Fruit fly (Drosophila melanogaster): Measurements from ENCODE around the gene glec.
A peak's percentile ranks its signal among the peaks of the same experiment; 100 is the strongest.

Gene glec

DNA sequence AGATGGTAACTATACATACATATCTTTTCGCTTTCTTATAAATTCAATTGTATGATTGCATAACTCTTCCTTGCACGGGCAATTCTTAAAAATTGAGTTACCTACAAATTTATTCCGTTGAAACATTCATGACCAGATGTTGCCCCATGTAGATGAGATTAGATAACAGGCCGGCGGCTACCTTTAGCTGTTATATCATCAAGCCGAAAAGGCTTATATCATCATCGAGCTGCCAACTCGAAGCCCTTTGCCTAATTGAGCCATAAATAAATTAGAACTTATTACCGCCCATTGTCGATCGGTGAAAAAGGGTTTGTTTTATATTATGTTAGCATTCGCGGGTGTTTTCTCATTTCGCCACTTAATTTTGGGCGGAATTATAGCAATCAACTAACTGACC, 15.6 kb downstream of the glec start:
- TF ChIP-seq CG13123 (GFP tag; optimal IDR thresholded peaks at IDR 0.05) (no peak), Med (GFP tag) (peak; percentile 46), mirr (GFP tag; optimal IDR thresholded peaks at IDR 0.05) (peak; percentile 12), sug (tag; optimal IDR thresholded peaks at IDR 0.05) (peak; percentile 58), eve (GFP tag; optimal IDR thresholded peaks at IDR 0.05) (peak in 1 of 2 experiments; percentile 46), Pdp1 (GFP tag; optimal IDR thresholded peaks at IDR 0.05) (peak in 1 of 2 experiments; percentile 98), grn (GFP tag; optimal IDR thresholded peaks at IDR 0.05) (peak; percentile 83), exex (tag; optimal IDR thresholded peaks at IDR 0.05) (peak; percentile 56), twi (tag; optimal IDR thresholded peaks at IDR 0.05) (no peak)

DNA sequence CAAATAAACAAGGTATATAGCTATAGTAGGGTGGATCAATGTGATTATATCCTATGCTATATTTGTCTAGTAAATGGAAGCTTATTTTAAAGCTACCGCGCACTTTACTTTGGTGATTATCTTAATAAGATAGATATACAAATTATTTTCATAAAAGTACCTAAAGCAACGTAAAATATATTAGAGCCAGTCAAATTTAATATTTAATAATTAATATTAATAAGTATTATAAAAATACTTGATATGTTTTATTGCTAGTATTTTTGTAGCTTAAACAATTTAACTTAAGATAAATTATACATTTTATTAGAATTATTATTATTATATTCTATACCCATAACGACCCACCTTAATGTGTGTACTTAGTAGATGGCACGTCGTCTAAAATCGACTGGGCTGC, 16.4 kb downstream of the glec start:
- TF ChIP-seq caup (GFP tag; optimal IDR thresholded peaks at IDR 0.05; ENCODE audit: severe bottlenecking) (peak; percentile 7), HHEX (GFP tag; optimal IDR thresholded peaks at IDR 0.05) (peak; percentile 12), row (GFP tag; IDR thresholded peaks at IDR 0.05) (0 out of 3 replicates have a peak, but pooled peaks have one; percentile 15), phol (tag; optimal IDR thresholded peaks at IDR 0.05) (peak; percentile 34), B-H2 (GFP tag; optimal IDR thresholded peaks at IDR 0.05) (no peak), CG3163 (GFP tag; optimal IDR thresholded peaks at IDR 0.05) (no peak), CG6689 (GFP tag; IDR thresholded peaks at IDR 0.05) (peak; percentile 35; the same call in 1 of the 2 replicates), PHDP (tag; optimal IDR thresholded peaks at IDR 0.05) (peak; percentile 49), pan (optimal IDR thresholded peaks at IDR 0.05) (no peak), pan (GFP tag; optimal IDR thresholded peaks at IDR 0.05 in 1 of 2, IDR thresholded peaks at IDR 0.05 in 1 of 2) (no peak), CG12391 (tag; optimal IDR thresholded peaks at IDR 0.05) (peak; percentile 38), Ptx1 (GFP tag; IDR thresholded peaks at IDR 0.05) (no peak), fd96Cb (tag; optimal IDR thresholded peaks at IDR 0.05) (peak; percentile 19), gem (tag; optimal IDR thresholded peaks at IDR 0.05) (peak; percentile 64), CG10543 (GFP tag; optimal IDR thresholded peaks at IDR 0.05) (no peak), D (optimal IDR thresholded peaks at IDR 0.05) (no peak), D (GFP tag; optimal IDR thresholded peaks at IDR 0.05) (peak; percentile 31), CG10267 (tag; optimal IDR thresholded peaks at IDR 0.05) (peak; percentile 47), CG12104 (GFP tag; optimal IDR thresholded peaks at IDR 0.05) (no peak), sna (GFP tag; IDR thresholded peaks at IDR 0.05; ENCODE audit: partially characterized antibody) (no peak), CG7839 (tag; optimal IDR thresholded peaks at IDR 0.05) (peak; percentile 40), lola (GFP tag; optimal IDR thresholded peaks at IDR 0.05) (peak in 1 of 3 experiments; percentile 31), Xrp1 (GFP tag; IDR thresholded peaks at IDR 0.05) (peak; percentile 12; the same call in 1 of the 2 replicates), dmrt11E (tag; optimal IDR thresholded peaks at IDR 0.05) (peak; percentile 22), CG5953 (GFP tag; IDR thresholded peaks at IDR 0.05) (no peak), tap (tag; optimal IDR thresholded peaks at IDR 0.05) (peak; percentile 27), CG15514 (GFP tag; optimal IDR thresholded peaks at IDR 0.05) (peak; percentile 7), fd64A (GFP tag; optimal IDR thresholded peaks at IDR 0.05) (no peak), trem (tag; optimal IDR thresholded peaks at IDR 0.05) (no peak), CoRest (tag; optimal IDR thresholded peaks at IDR 0.05) (peak; percentile 50), unpg (GFP tag; optimal IDR thresholded peaks at IDR 0.05) (peak; percentile 36), odd (GFP tag; optimal IDR thresholded peaks at IDR 0.05) (peak; percentile 15), NC2β (GFP tag; optimal IDR thresholded peaks at IDR 0.05) (no peak), CG8478 (optimal IDR thresholded peaks at IDR 0.05) (no peak), CG17361 (GFP tag; IDR thresholded peaks at IDR 0.05) (peak; percentile 51; the same call in 1 of the 3 replicates), Dref (GFP tag; IDR thresholded peaks at IDR 0.05) (no peak), CG17186 (GFP tag; optimal IDR thresholded peaks at IDR 0.05) (no peak), TFAM (GFP tag; optimal IDR thresholded peaks at IDR 0.05) (no peak), Dbx (GFP tag; IDR thresholded peaks at IDR 0.05) (no peak), toy (GFP tag; IDR thresholded peaks at IDR 0.05) (no peak), yki (optimal IDR thresholded peaks at IDR 0.05) (no peak)
